Fruit fly (Drosophila melanogaster): Measurements from ENCODE around the gene CG10337.

- TF ChIP-seq rn (GFP tag; IDR thresholded peaks at IDR 0.05) = no peak
- TF ChIP-seq EcR (GFP tag; optimal IDR thresholded peaks at IDR 0.05) = no peak
- TF ChIP-seq CG17806 (tag; optimal IDR thresholded peaks at IDR 0.05) = no peak
- no peak for TF ChIP-seq Ets98B (GFP tag; IDR thresholded peaks at IDR 0.05)
- no peak for TF ChIP-seq CG14655 (GFP tag; optimal IDR thresholded peaks at IDR 0.05)
- TF ChIP-seq CG8301 (tag; optimal IDR thresholded peaks at IDR 0.05) = no peak
- TF ChIP-seq gl (tag; optimal IDR thresholded peaks at IDR 0.05) = no peak
- TF ChIP-seq fd96Ca (GFP tag; IDR thresholded peaks at IDR 0.05) = no peak
- TF ChIP-seq Pif1A (GFP tag; optimal IDR thresholded peaks at IDR 0.05) = no peak
- TF ChIP-seq D1 (tag; optimal IDR thresholded peaks at IDR 0.05) = no peak
- TF ChIP-seq CG13204 (GFP tag; optimal IDR thresholded peaks at IDR 0.05) = no peak
- TF ChIP-seq Snoo (tag; optimal IDR thresholded peaks at IDR 0.05) = no peak
- no peak for TF ChIP-seq CG10348 (GFP tag; IDR thresholded peaks at IDR 0.05)
- no peak for TF ChIP-seq CG8159 (tag; optimal IDR thresholded peaks at IDR 0.05)
Observed at dm6 chr2L:19588924-19589323, 42.2 kb upstream of the CG10337 start.

All from whole organism, pupa.